Fruit fly (Drosophila melanogaster) whole organism, embryonic: ENCODE measurements around the gene CG13667.

Experiments
- CG10274 ChIP-seq: fragments of 200-800 bp; sonication (Bioruptor generic); optimal IDR thresholded peaks from 3 replicates; lab custom pipeline; 2017; ENCODE audit warnings: missing biosample characterization, mild to moderate bottlenecking, missing genetic modification characterization
- CG10321 ChIP-seq: fragments of 200-800 bp; sonication (Bioruptor generic); IDR thresholded peaks from 2 replicates; pipeline ENCODE4 v1.3.6; 2022; ENCODE audit warnings: missing biosample characterization, missing genetic modification characterization
- CG10462 ChIP-seq: fragments of 200-800 bp; sonication (Bioruptor generic); optimal IDR thresholded peaks from 2 replicates; lab custom pipeline; 2016; ENCODE audit warnings: missing biosample characterization, missing genetic modification characterization
- CG11504 ChIP-seq: fragments of 200-800 bp; sonication (Bioruptor generic); optimal IDR thresholded peaks from 3 replicates; lab custom pipeline; 2019; ENCODE audit warnings: missing biosample characterization, mild to moderate bottlenecking, missing genetic modification characterization, moderate library complexity
- CG12071 ChIP-seq: fragments of 200-800 bp; sonication (Bioruptor generic); optimal IDR thresholded peaks from 3 replicates; lab custom pipeline; 2018; ENCODE audit warnings: missing biosample characterization, mild to moderate bottlenecking, missing genetic modification characterization
- CG13424 ChIP-seq: fragments of 200-800 bp; sonication (Bioruptor generic); optimal IDR thresholded peaks from 2 replicates; lab custom pipeline; 2019; ENCODE audit warnings: missing biosample characterization, mild to moderate bottlenecking, missing genetic modification characterization, moderate library complexity
- CG17186 ChIP-seq: fragments of 200-800 bp; sonication (Bioruptor generic); optimal IDR thresholded peaks from 3 replicates; lab custom pipeline; 2017; ENCODE audit warnings: missing biosample characterization, missing genetic modification reagents, missing genetic modification characterization
- CG17385 ChIP-seq: fragments of 200-800 bp; sonication (Bioruptor generic); optimal IDR thresholded peaks from 3 replicates; lab custom pipeline; 2018; ENCODE audit warnings: missing biosample characterization, mild to moderate bottlenecking, missing genetic modification characterization
- CG1792 ChIP-seq: fragments of 200-800 bp; sonication (Bioruptor generic); optimal IDR thresholded peaks from 2 replicates; lab custom pipeline; 2016; ENCODE audit warnings: missing biosample characterization, missing genetic modification characterization
- CG2116 ChIP-seq: fragments of 200-800 bp; sonication (Bioruptor generic); optimal IDR thresholded peaks from 3 replicates; lab custom pipeline; 2018; ENCODE audit warnings: missing biosample characterization, mild to moderate bottlenecking, missing genetic modification characterization
- CG2875 ChIP-seq: fragments of 200-800 bp; sonication (Bioruptor generic); optimal IDR thresholded peaks from 2 replicates; lab custom pipeline; 2017; ENCODE audit warnings: missing biosample characterization, mild to moderate bottlenecking, missing genetic modification characterization, missing genetic modification reagents
- CG4854 ChIP-seq: fragments of 200-800 bp; sonication (Bioruptor generic); optimal IDR thresholded peaks from 2 replicates; lab custom pipeline; 2016; ENCODE audit warnings: missing biosample characterization, missing genetic modification characterization, inconsistent platforms
- CG6683 ChIP-seq: fragments of 200-800 bp; sonication (Bioruptor generic); optimal IDR thresholded peaks from 2 replicates; lab custom pipeline; 2017; ENCODE audit warnings: missing biosample characterization, mild to moderate bottlenecking, missing genetic modification characterization, missing genetic modification reagents
- CG6765 ChIP-seq: fragments of 200-800 bp; sonication (Bioruptor generic); optimal IDR thresholded peaks from 3 replicates; lab custom pipeline; 2017; ENCODE audit warnings: missing biosample characterization, mild to moderate bottlenecking, missing genetic modification characterization
- CG7372 ChIP-seq: fragments of 200-800 bp; sonication (Bioruptor generic); IDR thresholded peaks from 2 replicates; pipeline ENCODE4 v1.3.6; 2022; ENCODE audit warnings: missing biosample characterization, missing genetic modification characterization
- CG8765 ChIP-seq: fragments of 200-800 bp; sonication (Bioruptor generic); IDR thresholded peaks from 2 replicates; pipeline ENCODE4 v1.3.6; 2022; ENCODE audit warnings: missing biosample characterization, missing genetic modification characterization
- CG9797 ChIP-seq: fragments of 200-800 bp; sonication (Bioruptor generic); optimal IDR thresholded peaks from 3 replicates; lab custom pipeline; 2018; ENCODE audit warnings: missing biosample characterization, mild to moderate bottlenecking, missing genetic modification characterization
- Camta ChIP-seq: fragments of 200-800 bp; sonication (Bioruptor generic); optimal IDR thresholded peaks from 2 replicates; lab custom pipeline; 2016; ENCODE audit warnings: missing biosample characterization, missing genetic modification characterization
- D ChIP-seq, 2 experiments: fragments of 200-800 bp in 1 of 2; fragments of >200 bp in 1 of 2; sonication (Bioruptor generic) in 1 of 2; optimal IDR thresholded peaks; 2 replicates in 1 of 2; 3 replicates in 1 of 2; lab custom pipeline; 2017; ENCODE audit warnings: mild to moderate bottlenecking in 1 of 2, missing biosample characterization in 1 of 2, missing genetic modification characterization in 1 of 2, missing genetic modification reagents in 1 of 2
- Dek ChIP-seq: fragments of 200-800 bp; sonication (Bioruptor generic); optimal IDR thresholded peaks from 3 replicates; lab custom pipeline; 2019; ENCODE audit warnings: missing biosample characterization, mild to moderate bottlenecking, missing genetic modification characterization, moderate library complexity
- Ets97D ChIP-seq: fragments of 200-800 bp; sonication (Bioruptor generic); optimal IDR thresholded peaks from 3 replicates; lab custom pipeline; 2016; ENCODE audit warnings: missing biosample characterization, missing genetic modification characterization
- Fer1 ChIP-seq: fragments of 200-800 bp; sonication (Bioruptor generic); optimal IDR thresholded peaks from 2 replicates; lab custom pipeline; 2017; ENCODE audit warnings: missing biosample characterization, mild to moderate bottlenecking, missing genetic modification characterization
- H2.0 ChIP-seq: fragments of 200-800 bp; sonication (Bioruptor generic); IDR thresholded peaks from 2 replicates; pipeline ENCODE4 v1.3.6; 2022; ENCODE audit warnings: missing biosample characterization, missing genetic modification characterization
- Hsf ChIP-seq: fragments of 200-800 bp; sonication (Bioruptor generic); optimal IDR thresholded peaks from 3 replicates; lab custom pipeline; 2016; ENCODE audit warnings: missing biosample characterization, missing genetic modification characterization
- NC2α ChIP-seq: fragments of 200-800 bp; sonication (Bioruptor generic); optimal IDR thresholded peaks from 2 replicates; lab custom pipeline; 2016; ENCODE audit warnings: missing biosample characterization, missing genetic modification characterization
- Oaz ChIP-seq: fragments of 200-800 bp; sonication (Bioruptor generic); IDR thresholded peaks from 2 replicates; pipeline ENCODE4 v1.3.6; 2022; ENCODE audit warnings: missing biosample characterization, missing genetic modification characterization
- Pdp1 ChIP-seq, 2 experiments: fragments of 200-800 bp; sonication (Bioruptor generic); optimal IDR thresholded peaks; 3 replicates each; lab custom pipeline; 2016; ENCODE audit warnings: missing biosample characterization in 2 of 2, missing genetic modification characterization in 2 of 2, mild to moderate bottlenecking in 1 of 2, moderate library complexity in 1 of 2
- Scr ChIP-seq: fragments of 200-800 bp; sonication (Bioruptor generic); IDR thresholded peaks from 2 replicates; pipeline ENCODE4 v1.3.6; 2022; ENCODE audit warnings: missing biosample characterization, missing genetic modification characterization; ENCODE audit not compliant: partially characterized antibody
- amos ChIP-seq: fragments of 200-800 bp; sonication (Bioruptor generic); IDR thresholded peaks from 2 replicates; pipeline ENCODE4 v1.3.6; 2022; ENCODE audit warnings: missing biosample characterization, missing genetic modification characterization; ENCODE audit not compliant: partially characterized antibody
- aop ChIP-seq: fragments of 200-800 bp; sonication (Bioruptor generic); IDR thresholded peaks from 2 replicates; pipeline ENCODE4 v1.3.6; 2022; ENCODE audit warnings: missing biosample characterization, missing genetic modification characterization
- bowl ChIP-seq: fragments of 200-800 bp; sonication (Bioruptor generic); IDR thresholded peaks from 2 replicates; pipeline ENCODE4 v1.3.6; 2022; ENCODE audit warnings: missing biosample characterization, missing genetic modification characterization
- crc ChIP-seq: fragments of 200-800 bp; sonication (Bioruptor generic); optimal IDR thresholded peaks from 2 replicates; lab custom pipeline; 2016; ENCODE audit warnings: missing biosample characterization, missing genetic modification characterization
- disco-r ChIP-seq: fragments of 200-800 bp; sonication (Bioruptor generic); optimal IDR thresholded peaks from 2 replicates; lab custom pipeline; 2016; ENCODE audit warnings: missing biosample characterization, missing genetic modification characterization
- grn ChIP-seq: fragments of 200-800 bp; sonication (Bioruptor generic); optimal IDR thresholded peaks from 3 replicates; lab custom pipeline; 2017; ENCODE audit warnings: missing biosample characterization, missing genetic modification characterization
- gsb ChIP-seq: fragments of 200-800 bp; sonication (Bioruptor generic); IDR thresholded peaks from 2 replicates; pipeline ENCODE4 v1.3.6; 2022; ENCODE audit warnings: missing biosample characterization, missing genetic modification characterization
- hth ChIP-seq: fragments of >200 bp; optimal IDR thresholded peaks from 2 replicates; lab custom pipeline; 2017; ENCODE audit warnings: inconsistent platforms
- kni ChIP-seq: fragments of 200-800 bp; sonication (Bioruptor generic); optimal IDR thresholded peaks from 3 replicates; lab custom pipeline; 2017; ENCODE audit warnings: mild to moderate bottlenecking, missing biosample characterization, missing genetic modification reagents, missing genetic modification characterization
- mld ChIP-seq: fragments of 200-800 bp; sonication (Bioruptor generic); IDR thresholded peaks from 3 replicates; pipeline ENCODE4 v1.3.6; 2022; ENCODE audit warnings: missing biosample characterization, missing genetic modification characterization; ENCODE audit not compliant: partially characterized antibody
- pzg ChIP-seq: fragments of 200-800 bp; sonication (Bioruptor generic); optimal IDR thresholded peaks from 3 replicates; lab custom pipeline; 2018; ENCODE audit warnings: missing biosample characterization, mild to moderate bottlenecking, missing genetic modification characterization, moderate library complexity
- rib ChIP-seq: fragments of 200-800 bp; sonication (Bioruptor generic); IDR thresholded peaks from 2 replicates; pipeline ENCODE4 v1.3.6; 2022; ENCODE audit warnings: missing biosample characterization, missing genetic modification characterization
- salm ChIP-seq: fragments of 200-800 bp; sonication (Bioruptor generic); optimal IDR thresholded peaks from 2 replicates; lab custom pipeline; 2018; ENCODE audit warnings: missing biosample characterization, mild to moderate bottlenecking, missing genetic modification characterization
- seq ChIP-seq: fragments of 200-800 bp; sonication (Bioruptor generic); IDR thresholded peaks from 2 replicates; pipeline ENCODE4 v1.3.6; 2022; ENCODE audit warnings: missing biosample characterization, missing genetic modification characterization
- sqz ChIP-seq: fragments of 200-800 bp; sonication (Bioruptor generic); optimal IDR thresholded peaks from 3 replicates; lab custom pipeline; 2018; ENCODE audit warnings: missing biosample characterization, mild to moderate bottlenecking, missing genetic modification characterization
- ssp ChIP-seq: fragments of 200-800 bp; sonication (Bioruptor generic); IDR thresholded peaks from 2 replicates; pipeline ENCODE4 v1.3.6; 2022; ENCODE audit warnings: missing biosample characterization, missing genetic modification characterization
- stwl ChIP-seq: fragments of 200-800 bp; sonication (Bioruptor generic); optimal IDR thresholded peaks from 3 replicates; lab custom pipeline; 2018; ENCODE audit warnings: missing biosample characterization, mild to moderate bottlenecking, missing genetic modification characterization, moderate library complexity
- tgo ChIP-seq: fragments of 200-800 bp; sonication (Bioruptor generic); IDR thresholded peaks from 3 replicates; pipeline ENCODE4 v1.3.6; 2022; ENCODE audit warnings: missing biosample characterization, missing genetic modification characterization
- ttk ChIP-seq: fragments of 200-800 bp; sonication (Bioruptor generic); IDR thresholded peaks from 2 replicates; pipeline ENCODE4 v2.1.2; 2022; ENCODE audit warnings: missing biosample characterization, missing genetic modification characterization
- yki ChIP-seq: fragments of >200 bp; optimal IDR thresholded peaks from 3 replicates; lab custom pipeline; 2018
- zfh1 ChIP-seq: fragments of 200-800 bp; sonication (Bioruptor generic); IDR thresholded peaks from 3 replicates; pipeline ENCODE4 v1.3.6; 2022; ENCODE audit warnings: missing biosample characterization, missing genetic modification characterization

The CG13667 gene

DNA sequence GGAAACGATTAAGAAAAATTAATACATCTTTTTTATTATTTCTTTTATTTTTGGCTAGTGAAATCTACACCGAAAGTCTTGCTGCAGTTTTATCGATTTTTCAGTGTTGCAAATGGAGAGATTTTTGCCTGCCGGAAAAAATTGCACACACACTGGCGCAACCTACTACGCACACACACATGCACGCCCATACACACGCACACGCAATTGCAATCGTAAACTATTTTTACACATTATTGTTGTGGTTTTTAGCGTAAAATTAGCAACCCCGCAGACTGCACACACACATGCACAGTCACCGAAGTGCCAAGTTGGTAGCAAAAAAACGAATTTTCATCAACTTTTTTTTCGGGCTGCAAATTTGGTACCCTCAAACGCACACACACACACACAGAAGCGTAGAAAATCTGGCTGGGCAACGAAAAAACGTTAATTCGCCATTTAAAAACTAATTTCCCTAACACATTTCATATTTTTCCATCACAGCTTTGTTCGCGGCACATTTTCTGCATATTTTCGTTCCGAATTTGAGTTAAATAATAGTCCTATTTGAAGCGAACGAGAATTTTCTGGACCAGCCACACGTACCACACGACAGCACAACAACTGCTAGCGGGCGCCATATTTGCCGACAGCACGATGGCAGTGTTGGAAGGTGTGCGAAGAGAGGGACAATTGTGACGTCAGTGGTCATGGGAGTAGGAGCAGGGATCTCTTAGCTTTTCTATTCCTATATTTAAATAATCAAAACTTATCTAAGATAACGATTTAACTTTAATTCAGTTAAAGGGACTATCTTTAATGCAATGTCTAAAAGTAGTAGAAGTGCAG lies 36.7 kb downstream of the CG13667 start, which contains the start of gene Unr (continued):
- no peak; the same call in 1 of the 2 replicates for TF ChIP-seq amos (GFP tag; lab: Robert Waterston, UW)
- peak; percentile 79 for TF ChIP-seq CG17385 (GFP tag; lab: Kevin White, UChicago)
- TF ChIP-seq CG11504 (tag; lab: Kevin White, UChicago): peak; percentile 63
- TF ChIP-seq CG10321 (GFP tag; lab: Robert Waterston, UW): peak; percentile 27; the same call in 1 of the 2 replicates
- TF ChIP-seq Camta (GFP tag; lab: Kevin White, UChicago): peak; percentile 63
- TF ChIP-seq Oaz (GFP tag; lab: Robert Waterston, UW): no peak
- peak; percentile 60; the same call in 1 of the 2 replicates for TF ChIP-seq bowl (GFP tag; lab: Robert Waterston, UW)
- no peak for TF ChIP-seq mld
- TF ChIP-seq disco-r (GFP tag; lab: Kevin White, UChicago): peak; percentile 63
- TF ChIP-seq rib (GFP tag; lab: Robert Waterston, UW): peak; percentile 71
- TF ChIP-seq aop (GFP tag; lab: Robert Waterston, UW): no peak
- peak; percentile 42 for TF ChIP-seq sqz
- TF ChIP-seq salm (tag; lab: Kevin White, UChicago): peak; percentile 16
- peak; percentile 65 for TF ChIP-seq CG1792 (GFP tag; lab: Kevin White, UChicago)
- TF ChIP-seq seq: no peak
- peak; percentile 72 for TF ChIP-seq CG13424 (tag; lab: Kevin White, UChicago)
- peak; percentile 62 for TF ChIP-seq crc (GFP tag; lab: Kevin White, UChicago)
- TF ChIP-seq Hsf (GFP tag; lab: Kevin White, UChicago): peak; percentile 84
- no peak for TF ChIP-seq CG12071
- no peak for TF ChIP-seq CG6683 (GFP tag; lab: Kevin White, UChicago)
- peak; percentile 75 for TF ChIP-seq pzg (GFP tag; lab: Kevin White, UChicago)
- peak; percentile 50; the same call in 1 of the 2 replicates for TF ChIP-seq ssp (GFP tag; lab: Robert Waterston, UW)
- peak; percentile 80 for TF ChIP-seq CG2116
- TF ChIP-seq Ets97D (GFP tag; lab: Kevin White, UChicago): peak; percentile 83
- TF ChIP-seq zfh1 (GFP tag; lab: Robert Waterston, UW): peak; percentile 86
- peak; percentile 49 for TF ChIP-seq stwl
- TF ChIP-seq D (optimal IDR thresholded peaks at IDR 0.05; lab: Kevin White, UChicago): no peak
- TF ChIP-seq D (GFP tag; optimal IDR thresholded peaks at IDR 0.05; lab: Kevin White, UChicago): peak; percentile 41
- TF ChIP-seq ttk (GFP tag; lab: Robert Waterston, UW): peak; percentile 50; the same call in 1 of the 2 replicates
- peak; percentile 52; the same call in 1 of the 2 replicates for TF ChIP-seq CG8765 (GFP tag; lab: Robert Waterston, UW)
- peak; percentile 81 for TF ChIP-seq Fer1 (GFP tag; lab: Kevin White, UChicago)
- peak; percentile 66 for TF ChIP-seq CG2875 (GFP tag; lab: Kevin White, UChicago)
- TF ChIP-seq NC2α (GFP tag; lab: Kevin White, UChicago): peak; percentile 48
- no peak for TF ChIP-seq CG17186 (GFP tag; lab: Kevin White, UChicago)
- peak; percentile 25 for TF ChIP-seq CG9797
- peak; percentile 46 for TF ChIP-seq CG10462 (GFP tag; lab: Kevin White, UChicago)
- TF ChIP-seq gsb: peak; percentile 42; the same call in 1 of the 2 replicates
- TF ChIP-seq Scr (GFP tag; lab: Robert Waterston, UW): no peak
- TF ChIP-seq Dek (tag; lab: Kevin White, UChicago): peak; percentile 70
- peak; percentile 80 for TF ChIP-seq H2.0
- peak; percentile 65 for TF ChIP-seq CG4854 (GFP tag; lab: Kevin White, UChicago)
- TF ChIP-seq tgo: peak; percentile 76
- TF ChIP-seq grn (GFP tag; lab: Kevin White, UChicago): peak; percentile 21
- peak; percentile 72 to 75 for TF ChIP-seq Pdp1 (GFP tag; optimal IDR thresholded peaks at IDR 0.05; lab: Kevin White, UChicago)
- no peak for TF ChIP-seq CG10274 (GFP tag; lab: Kevin White, UChicago)
- TF ChIP-seq kni (GFP tag; lab: Kevin White, UChicago): no peak
- TF ChIP-seq hth (lab: Kevin White, UChicago): no peak
- no peak for TF ChIP-seq yki (lab: Kevin White, UChicago)
- peak; percentile 60 for TF ChIP-seq CG7372
- TF ChIP-seq CG6765 (GFP tag; lab: Kevin White, UChicago): peak; percentile 65
